Fruit fly (Drosophila melanogaster): ENCODE measurements around the gene Mayo.

- TF ChIP-seq CoRest (tag; optimal IDR thresholded peaks at IDR 0.05) (no peak), corto (GFP tag; optimal IDR thresholded peaks at IDR 0.05) (no peak), CG17385 (GFP tag; optimal IDR thresholded peaks at IDR 0.05) (no peak), CG6254 (GFP tag; optimal IDR thresholded peaks at IDR 0.05) (no peak), grn (GFP tag; optimal IDR thresholded peaks at IDR 0.05) (no peak), Stat92E (GFP tag; optimal IDR thresholded peaks at IDR 0.05) (no peak), CG9437 (GFP tag; optimal IDR thresholded peaks at IDR 0.05) (no peak), sqz (GFP tag; optimal IDR thresholded peaks at IDR 0.05) (no peak)
Measured at dm6 chr3R:31066356-31066755, 42.6 kb downstream of the Mayo start.

All from whole organism, embryonic.